Fruit fly (Drosophila melanogaster) whole organism, wandering third instar larva: Measurements from ENCODE around the gene His2Av.
A peak's percentile ranks its signal among the peaks of the same experiment; 100 is the strongest.

Experiments
- Abd-B ChIP-seq: fragments of >200 bp; optimal IDR thresholded peaks from 2 replicates; lab custom pipeline; 2017; ENCODE audit warnings: missing biosample characterization, missing genetic modification characterization
- CG32264 ChIP-seq: fragments of 200-800 bp; sonication (Bioruptor generic); optimal IDR thresholded peaks from 2 replicates; lab custom pipeline; 2016; ENCODE audit warnings: missing biosample characterization, missing genetic modification characterization
- CG9705 ChIP-seq: fragments of 200-800 bp; sonication (Bioruptor generic); optimal IDR thresholded peaks from 2 replicates; lab custom pipeline; 2018; ENCODE audit warnings: missing biosample characterization, mild to moderate bottlenecking, missing genetic modification characterization
- CrebA ChIP-seq: fragments of 200-800 bp; sonication (Bioruptor generic); optimal IDR thresholded peaks from 2 replicates; lab custom pipeline; 2016; ENCODE audit warnings: missing biosample characterization, mild to moderate bottlenecking, missing genetic modification characterization, borderline replicate concordance
- Dfd ChIP-seq: fragments of >200 bp; optimal IDR thresholded peaks from 2 replicates; lab custom pipeline; 2017; ENCODE audit warnings: missing biosample characterization, missing genetic modification characterization
- Dif ChIP-seq: fragments of 200-275, 200-300 bp; sonication (Bioruptor generic); optimal IDR thresholded peaks from 2 replicates; lab custom pipeline; 2018; ENCODE audit warnings: missing biosample characterization, missing genetic modification characterization; ENCODE audit not compliant: partially characterized antibody
- GATAd ChIP-seq: sonication (Bioruptor generic); optimal IDR thresholded peaks from 2 replicates; lab custom pipeline; 2016; ENCODE audit warnings: missing biosample characterization, missing genetic modification characterization
- HLH106 ChIP-seq: fragments of 200-800 bp; optimal IDR thresholded peaks from 3 replicates; lab custom pipeline; 2019; ENCODE audit warnings: missing biosample characterization, mild to moderate bottlenecking, missing genetic modification characterization, moderate library complexity
- Hnf4 ChIP-seq: fragments of 200-800 bp; sonication (Bioruptor generic); optimal IDR thresholded peaks from 2 replicates; lab custom pipeline; 2016; ENCODE audit warnings: missing biosample characterization, mild to moderate bottlenecking, missing genetic modification characterization
- Hr78 ChIP-seq: fragments of >200 bp; optimal IDR thresholded peaks from 2 replicates; lab custom pipeline; 2017; ENCODE audit warnings: missing biosample characterization, missing genetic modification characterization
- Hr83 ChIP-seq: fragments of 200-300 bp; sonication (Bioruptor generic); optimal IDR thresholded peaks from 2 replicates; lab custom pipeline; 2016; ENCODE audit warnings: missing biosample characterization, mild to moderate bottlenecking, missing genetic modification characterization, moderate library complexity; ENCODE audit not compliant: poor library complexity, severe bottlenecking
- Jra ChIP-seq: sonication (Bioruptor generic); optimal IDR thresholded peaks from 2 replicates; lab custom pipeline; 2016; ENCODE audit warnings: missing biosample characterization, missing genetic modification characterization
- Mio ChIP-seq: sonication (Bioruptor generic); optimal IDR thresholded peaks from 2 replicates; lab custom pipeline; 2016; ENCODE audit warnings: missing biosample characterization, missing genetic modification characterization
- Myc ChIP-seq: fragments of >200 bp; optimal IDR thresholded peaks from 2 replicates; lab custom pipeline; 2017
- N ChIP-seq: fragments of >200 bp; optimal IDR thresholded peaks from 2 replicates; lab custom pipeline; 2018; ENCODE audit warnings: missing biosample characterization, missing external identifiers, missing genetic modification characterization
- OdsH ChIP-seq: fragments of 200-800 bp; sonication (Bioruptor generic); optimal IDR thresholded peaks from 2 replicates; lab custom pipeline; 2016; ENCODE audit warnings: missing biosample characterization, mild to moderate bottlenecking, missing genetic modification characterization
- Rel ChIP-seq, 2 experiments: fragments of 200-800 bp; sonication (Bioruptor generic) in 1 of 2; optimal IDR thresholded peaks; 2 replicates in 1 of 2; 3 replicates in 1 of 2; lab custom pipeline; 2016 to 2019; ENCODE audit warnings: mild to moderate bottlenecking in 2 of 2, missing biosample characterization in 2 of 2, missing genetic modification characterization in 2 of 2, moderate library complexity in 1 of 2
- Sp1 ChIP-seq: fragments of 200-800 bp; sonication (Bioruptor generic); optimal IDR thresholded peaks from 3 replicates; lab custom pipeline; 2019; ENCODE audit warnings: missing biosample characterization, mild to moderate bottlenecking, missing genetic modification characterization, moderate library complexity
- Vsx2 ChIP-seq: fragments of 200-300, 225-300 bp; sonication (Bioruptor generic); optimal IDR thresholded peaks from 2 replicates; lab custom pipeline; 2018; ENCODE audit warnings: missing biosample characterization, missing genetic modification characterization; ENCODE audit not compliant: partially characterized antibody
- br ChIP-seq: fragments of 200-800 bp; sonication (Bioruptor generic); optimal IDR thresholded peaks from 2 replicates; lab custom pipeline; 2016; ENCODE audit warnings: missing biosample characterization, missing genetic modification characterization
- brk ChIP-seq: fragments of 200-800 bp; sonication (Bioruptor generic); optimal IDR thresholded peaks from 2 replicates; lab custom pipeline; 2016; ENCODE audit warnings: missing biosample characterization, mild to moderate bottlenecking, missing genetic modification characterization
- dl ChIP-seq, 2 experiments: fragments of 175-275, 200-275 bp in 1 of 2; fragments of 200-275 bp in 1 of 2; sonication (Bioruptor generic); optimal IDR thresholded peaks; lab custom pipeline; 2018; ENCODE audit warnings: mild to moderate bottlenecking in 2 of 2, missing biosample characterization in 2 of 2, missing genetic modification characterization in 2 of 2, moderate library complexity in 2 of 2; ENCODE audit not compliant: partially characterized antibody in 2 of 2, insufficient read depth in 1 of 2
- dmrt93B ChIP-seq: fragments of 200-800 bp; sonication (Bioruptor generic); optimal IDR thresholded peaks from 2 replicates; lab custom pipeline; 2018; ENCODE audit warnings: missing biosample characterization, mild to moderate bottlenecking, missing genetic modification characterization
- dsf ChIP-seq: sonication (Bioruptor generic); optimal IDR thresholded peaks from 2 replicates; lab custom pipeline; 2016; ENCODE audit warnings: missing biosample characterization, missing genetic modification characterization, borderline replicate concordance
- ey ChIP-seq: fragments of 200-800 bp; sonication (Bioruptor generic); optimal IDR thresholded peaks from 2 replicates; lab custom pipeline; 2016; ENCODE audit warnings: missing biosample characterization, missing genetic modification characterization
- foxo ChIP-seq, 2 experiments: fragments of 200-800 bp; sonication (Bioruptor generic); optimal IDR thresholded peaks; 2 replicates in 1 of 2; 3 replicates in 1 of 2; lab custom pipeline; 2016 to 2017; ENCODE audit warnings: missing biosample characterization in 2 of 2, missing genetic modification characterization in 2 of 2
- fru ChIP-seq: fragments of 200-800 bp; sonication (Bioruptor generic); optimal IDR thresholded peaks from 3 replicates; lab custom pipeline; 2016; ENCODE audit warnings: missing biosample characterization, mild to moderate bottlenecking, missing genetic modification characterization
- h ChIP-seq: fragments of 200-800 bp; sonication (Bioruptor generic); optimal IDR thresholded peaks from 3 replicates; lab custom pipeline; 2016; ENCODE audit warnings: missing biosample characterization, mild to moderate bottlenecking, missing genetic modification characterization
- jim ChIP-seq: fragments of 175-275, 200-325 bp; sonication (Bioruptor generic); optimal IDR thresholded peaks from 2 replicates; lab custom pipeline; 2016; ENCODE audit warnings: missing biosample characterization, mild to moderate bottlenecking, missing genetic modification characterization
- lola ChIP-seq: fragments of >200 bp; optimal IDR thresholded peaks from 2 replicates; lab custom pipeline; 2017; ENCODE audit warnings: missing biosample characterization, missing genetic modification characterization
- pan ChIP-seq: fragments of >200 bp; optimal IDR thresholded peaks from 2 replicates; lab custom pipeline; 2017
- psq ChIP-seq: fragments of 200-800 bp; sonication (Bioruptor generic); optimal IDR thresholded peaks from 3 replicates; lab custom pipeline; 2017; ENCODE audit warnings: missing biosample characterization, mild to moderate bottlenecking, missing genetic modification characterization, moderate library complexity
- rgr ChIP-seq: fragments of 200-800 bp; sonication (Bioruptor generic); optimal IDR thresholded peaks from 3 replicates; lab custom pipeline; 2016; ENCODE audit warnings: missing biosample characterization, mild to moderate bottlenecking, missing genetic modification characterization
- sage ChIP-seq: fragments of 200-800 bp; sonication (Bioruptor generic); optimal IDR thresholded peaks from 2 replicates; lab custom pipeline; 2016; ENCODE audit warnings: missing biosample characterization, mild to moderate bottlenecking, missing genetic modification characterization
- sv ChIP-seq: fragments of 200-800 bp; sonication (Bioruptor generic); optimal IDR thresholded peaks from 3 replicates; lab custom pipeline; 2016; ENCODE audit warnings: missing biosample characterization, missing genetic modification characterization
- tai ChIP-seq: sonication (Bioruptor generic); optimal IDR thresholded peaks from 2 replicates; lab custom pipeline; 2016; ENCODE audit warnings: missing biosample characterization, missing genetic modification characterization
- usp ChIP-seq: fragments of >200 bp; optimal IDR thresholded peaks from 2 replicates; lab custom pipeline; 2017; ENCODE audit warnings: missing biosample characterization, missing genetic modification characterization
- woc ChIP-seq: sonication (Bioruptor generic); optimal IDR thresholded peaks from 2 replicates; lab custom pipeline; 2016; ENCODE audit warnings: missing biosample characterization, mild to moderate bottlenecking, missing genetic modification characterization

The His2Av gene

dm6 chr3R:26915463-26915925 is 48.8 kb downstream of the His2Av start, which contains the start of gene CG46339:
Gene CG46339 (plus strand): TSS chr3R:26915761.
- TF ChIP-seq jim (GFP tag; lab: Kevin White, UChicago) (no peak), Sp1 (GFP tag; lab: Kevin White, UChicago) (peak; percentile 53), pan (lab: Kevin White, UChicago) (no peak), h (GFP tag; lab: Kevin White, UChicago) (peak; percentile 62), Jra (peak; percentile 41), dmrt93B (no peak), lola (GFP tag; lab: Kevin White, UChicago) (no peak), rgr (peak; percentile 76), Rel (GFP tag; optimal IDR thresholded peaks at IDR 0.05; lab: Kevin White, UChicago) (no peak), Rel (tag; optimal IDR thresholded peaks at IDR 0.05; lab: Kevin White, UChicago) (peak; percentile 36), Hr78 (GFP tag; lab: Kevin White, UChicago) (no peak), fru (GFP tag; lab: Kevin White, UChicago) (peak; percentile 8), Hnf4 (GFP tag; lab: Kevin White, UChicago) (no peak), Mio (no peak), HLH106 (tag; lab: Kevin White, UChicago) (peak; percentile 30), br (peak; percentile 78), sv (GFP tag; lab: Kevin White, UChicago) (no peak), psq (GFP tag; lab: Kevin White, UChicago) (no peak), OdsH (GFP tag; lab: Kevin White, UChicago) (peak; percentile 45), woc (GFP tag; lab: Kevin White, UChicago) (no peak), usp (GFP tag; lab: Kevin White, UChicago) (no peak), tai (GFP tag; lab: Kevin White, UChicago) (no peak), Hr83 (GFP tag; lab: Kevin White, UChicago) (peak; percentile 92), N (GFP tag; lab: Kevin White, UChicago) (no peak), ey (no peak), brk (GFP tag; lab: Kevin White, UChicago) (no peak), dsf (no peak), Dif (peak; percentile 76), Myc (lab: Kevin White, UChicago) (no peak), Abd-B (no peak), CG32264 (GFP tag; lab: Kevin White, UChicago) (no peak), CG9705 (GFP tag; lab: Kevin White, UChicago) (no peak), Dfd (GFP tag; lab: Kevin White, UChicago) (no peak), CrebA (GFP tag; lab: Kevin White, UChicago) (no peak), GATAd (GFP tag; lab: Kevin White, UChicago) (no peak), Vsx2 (GFP tag; lab: Kevin White, UChicago) (peak; percentile 91), dl (GFP tag; optimal IDR thresholded peaks at IDR 0.05; lab: Kevin White, UChicago; ENCODE audit: insufficient read depth in 1 of 2, partially characterized antibody in 2 of 2) (peak in 1 of 2 experiments; percentile 4), foxo (GFP tag; optimal IDR thresholded peaks at IDR 0.05; lab: Kevin White, UChicago) (peak in 1 of 2 experiments; percentile 55), sage (GFP tag; lab: Kevin White, UChicago) (no peak)
